Fruit fly (Drosophila melanogaster) whole organism: Measurements from ENCODE around the gene Aatf.

Experiments
- pan ChIP-seq: fragments of >200 bp; optimal IDR thresholded peaks from 2 replicates; lab custom pipeline; 2017
- psq ChIP-seq: fragments of >200 bp; optimal IDR thresholded peaks from 2 replicates; lab custom pipeline; 2017

dm6 chr2L:6740088-6740487, 22.7 kb downstream of the Aatf start, which contains the start of gene TTLL3A:
- TF ChIP-seq pan (lab: Kevin White, UChicago) (no peak), psq (lab: Kevin White, UChicago) (no peak)
